Fruit fly (Drosophila melanogaster): ENCODE measurements around the gene CG3430.

Gene CG3430

DNA sequence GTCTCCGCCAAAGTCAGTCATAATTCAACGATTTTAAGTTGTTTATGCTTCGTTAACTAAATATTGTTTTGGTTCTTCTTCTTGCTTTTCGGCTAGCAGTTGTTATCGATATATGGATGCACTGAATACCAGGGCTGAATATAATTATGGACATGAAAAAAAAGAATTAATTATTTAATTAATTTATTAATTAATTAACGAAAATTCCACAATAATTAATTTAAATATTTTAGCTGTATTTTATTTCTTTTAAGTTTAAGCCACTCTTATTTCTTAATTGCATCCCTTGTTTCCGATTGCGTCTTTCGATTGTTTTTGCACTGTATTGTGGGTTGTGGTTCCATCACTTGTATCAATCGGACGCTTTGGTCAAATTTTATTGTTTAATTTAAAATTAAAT is 6.7 kb upstream of the CG3430 start, which contains the start of the genes Gas41 and SA1 (continued):
- TF ChIP-seq sob (GFP tag; IDR thresholded peaks at IDR 0.05) (no peak), CG2889 (GFP tag; IDR thresholded peaks at IDR 0.05) (peak; percentile 92), Ada2b (GFP tag; IDR thresholded peaks at IDR 0.05) (no peak), CG11695 (GFP tag; IDR thresholded peaks at IDR 0.05) (peak; percentile 50; the same call in 2 of the 3 replicates), Adf1 (GFP tag; IDR thresholded peaks at IDR 0.05) (peak; percentile 34), CG16779 (GFP tag; IDR thresholded peaks at IDR 0.05) (no peak), CG14441 (GFP tag; IDR thresholded peaks at IDR 0.05) (peak; percentile 91), fd3F (GFP tag; optimal IDR thresholded peaks at IDR 0.05) (no peak), Xbp1 (GFP tag; optimal IDR thresholded peaks at IDR 0.05) (no peak), vfl (GFP tag; optimal IDR thresholded peaks at IDR 0.05) (peak; percentile 72), CG10462 (GFP tag; optimal IDR thresholded peaks at IDR 0.05) (peak; percentile 66), CG3838 (GFP tag; optimal IDR thresholded peaks at IDR 0.05) (no peak), CG11696 (GFP tag; IDR thresholded peaks at IDR 0.05) (peak; percentile 54), CG8359 (GFP tag; optimal IDR thresholded peaks at IDR 0.05; ENCODE audit: borderline replicate concordance) (peak; percentile 18), CG10366 (GFP tag; IDR thresholded peaks at IDR 0.05) (no peak), Hmx (GFP tag; optimal IDR thresholded peaks at IDR 0.05) (no peak), az2 (GFP tag; optimal IDR thresholded peaks at IDR 0.05) (peak; percentile 70), CG13296 (GFP tag; optimal IDR thresholded peaks at IDR 0.05) (peak; percentile 88), CG7745 (tag; optimal IDR thresholded peaks at IDR 0.05) (peak; percentile 74), croc (GFP tag; conservative IDR thresholded peaks at IDR 0.05) (peak; percentile 66), CG1602 (GFP tag; optimal IDR thresholded peaks at IDR 0.05) (peak; percentile 92), sim (GFP tag; IDR thresholded peaks at IDR 0.05) (no peak), CG3726 (GFP tag; IDR thresholded peaks at IDR 0.05) (peak; percentile 47; the same call in 1 of the 3 replicates), CG6272 (GFP tag; IDR thresholded peaks at IDR 0.05) (peak; percentile 96), gsb-n (tag; optimal IDR thresholded peaks at IDR 0.05) (no peak), oc (tag; optimal IDR thresholded peaks at IDR 0.05) (no peak), CG14667 (GFP tag; IDR thresholded peaks at IDR 0.05) (peak; percentile 90), chm (GFP tag; IDR thresholded peaks at IDR 0.05) (peak; percentile 67), CG2678 (tag; optimal IDR thresholded peaks at IDR 0.05) (peak; percentile 92), hth (optimal IDR thresholded peaks at IDR 0.05) (no peak), sr (GFP tag; IDR thresholded peaks at IDR 0.05) (no peak), B-H1 (GFP tag; IDR thresholded peaks at IDR 0.05) (peak; percentile 86), CG7372 (GFP tag; IDR thresholded peaks at IDR 0.05) (peak; percentile 80), z (GFP tag; IDR thresholded peaks at IDR 0.05) (no peak), CG15479 (GFP tag; optimal IDR thresholded peaks at IDR 0.05) (no peak), Lim3 (GFP tag; IDR thresholded peaks at IDR 0.05) (no peak), kni (GFP tag; optimal IDR thresholded peaks at IDR 0.05) (no peak), CG5245 (GFP tag; optimal IDR thresholded peaks at IDR 0.05) (no peak), ase (GFP tag; IDR thresholded peaks at IDR 0.05) (peak; percentile 81; the same call in 2 of the 3 replicates), gsb (GFP tag; IDR thresholded peaks at IDR 0.05) (peak; percentile 63), phol (tag; optimal IDR thresholded peaks at IDR 0.05) (peak; percentile 94), Tbp (GFP tag; optimal IDR thresholded peaks at IDR 0.05) (no peak), Oaz (GFP tag; IDR thresholded peaks at IDR 0.05) (no peak), Fer3 (tag; optimal IDR thresholded peaks at IDR 0.05) (peak; percentile 92), nom (GFP tag; optimal IDR thresholded peaks at IDR 0.05) (peak; percentile 44), CG10321 (GFP tag; IDR thresholded peaks at IDR 0.05) (0 out of 2 replicates have a peak, but pooled peaks have one; percentile 24), ac (GFP tag; optimal IDR thresholded peaks at IDR 0.05) (no peak), peb (GFP tag; IDR thresholded peaks at IDR 0.05) (peak; percentile 64), CG31441 (GFP tag; IDR thresholded peaks at IDR 0.05) (no peak; the same call in 1 of the 2 replicates), CG17385 (GFP tag; optimal IDR thresholded peaks at IDR 0.05) (peak; percentile 99), tup (GFP tag; optimal IDR thresholded peaks at IDR 0.05) (no peak), CG1832 (GFP tag; optimal IDR thresholded peaks at IDR 0.05) (no peak), CG18599 (GFP tag; optimal IDR thresholded peaks at IDR 0.05) (peak; percentile 91)

All from whole organism, embryonic.